Worm (Caenorhabditis elegans) whole organism, L2 larva: ENCODE data around the gene F40F11.3.

Experiments used
- C34F6.9 ChIP-seq: fragments of 150-350 bp; optimal IDR thresholded peaks from 2 replicates; lab custom pipeline; 2014; ENCODE audit warnings: missing biosample characterization, missing genetic modification characterization
- F13H6.1 ChIP-seq: sonication (generic microtip); optimal IDR thresholded peaks from 2 replicates; lab custom pipeline; 2016; ENCODE audit warnings: missing genetic modification characterization, missing compliant biosample characterization
- R02D3.7 ChIP-seq: fragments of 150-350 bp; optimal IDR thresholded peaks from 2 replicates; lab custom pipeline; 2014; ENCODE audit warnings: missing biosample characterization, missing genetic modification characterization
- Y55F3AM.14 ChIP-seq: fragments of 200-800 bp; sonication (Bioruptor generic); optimal IDR thresholded peaks from 2 replicates; lab custom pipeline; 2018; ENCODE audit warnings: mild to moderate bottlenecking, missing genetic modification characterization, missing compliant biosample characterization
- ZK546.5 ChIP-seq: sonication (generic microtip); optimal IDR thresholded peaks from 2 replicates; lab custom pipeline; 2017; ENCODE audit warnings: missing biosample characterization, missing genetic modification characterization
- alr-1 ChIP-seq: fragments of 150-350 bp; optimal IDR thresholded peaks from 2 replicates; lab custom pipeline; 2014; ENCODE audit warnings: missing biosample characterization, missing genetic modification characterization
- aly-2 ChIP-seq: fragments of 150-350 bp; optimal IDR thresholded peaks from 2 replicates; lab custom pipeline; 2014; ENCODE audit warnings: missing biosample characterization, missing genetic modification characterization
- ama-1 ChIP-seq: fragments of 150-350 bp; optimal IDR thresholded peaks from 2 replicates; lab custom pipeline; 2018; ENCODE audit warnings: inconsistent platforms
- blmp-1 ChIP-seq: sonication (generic microtip); optimal IDR thresholded peaks from 2 replicates; lab custom pipeline; 2017; ENCODE audit warnings: missing genetic modification characterization, mild to moderate bottlenecking, missing compliant biosample characterization, antibody characterized with exemption, moderate library complexity; ENCODE audit not compliant: insufficient read depth
- ceh-16 ChIP-seq: fragments of 150-350 bp; optimal IDR thresholded peaks from 2 replicates; lab custom pipeline; 2014; ENCODE audit warnings: missing biosample characterization, missing genetic modification characterization
- ceh-82 ChIP-seq: fragments of 150-350 bp; optimal IDR thresholded peaks from 2 replicates; lab custom pipeline; 2014; ENCODE audit warnings: missing biosample characterization, missing genetic modification characterization
- crh-2 ChIP-seq: sonication (generic microtip); optimal IDR thresholded peaks from 2 replicates; lab custom pipeline; 2017; ENCODE audit warnings: missing biosample characterization, missing genetic modification characterization
- dmd-4 ChIP-seq: sonication (generic microtip); optimal IDR thresholded peaks from 2 replicates; lab custom pipeline; 2017; ENCODE audit warnings: missing biosample characterization, missing genetic modification characterization
- egl-27 ChIP-seq: sonication (generic microtip); optimal IDR thresholded peaks from 3 replicates; lab custom pipeline; 2017; ENCODE audit warnings: missing biosample characterization, missing genetic modification reagents, missing genetic modification characterization
- elt-1 ChIP-seq: fragments of 150-350 bp; optimal IDR thresholded peaks from 2 replicates; lab custom pipeline; 2014; ENCODE audit warnings: missing biosample characterization, missing genetic modification characterization
- elt-3 ChIP-seq: sonication (generic microtip); optimal IDR thresholded peaks from 2 replicates; lab custom pipeline; 2017; ENCODE audit warnings: missing biosample characterization, missing genetic modification characterization
- fos-1 ChIP-seq: fragments of 150-350 bp; optimal IDR thresholded peaks from 2 replicates; lab custom pipeline; 2014; ENCODE audit warnings: missing biosample characterization, missing genetic modification characterization
- gmeb-1 ChIP-seq: fragments of 150-350 bp; optimal IDR thresholded peaks from 2 replicates; lab custom pipeline; 2014; ENCODE audit warnings: missing biosample characterization, missing genetic modification characterization
- lin-11 ChIP-seq: fragments of 150-350 bp; sonication (generic microtip); optimal IDR thresholded peaks from 2 replicates; lab custom pipeline; 2014; ENCODE audit warnings: missing biosample characterization, missing genetic modification characterization, inconsistent platforms, mixed read lengths
- lin-13 ChIP-seq: fragments of 150-350 bp; optimal IDR thresholded peaks from 2 replicates; lab custom pipeline; 2014; ENCODE audit warnings: missing biosample characterization, missing genetic modification reagents, missing genetic modification characterization
- lin-39 ChIP-seq: fragments of 150-350 bp; optimal IDR thresholded peaks from 2 replicates; lab custom pipeline; 2014; ENCODE audit warnings: missing biosample characterization, missing genetic modification reagents, missing genetic modification characterization
- lsy-2 ChIP-seq, 2 experiments: fragments of 150-350 bp in 1 of 2; sonication (generic microtip) in 1 of 2; optimal IDR thresholded peaks; 2 replicates each; lab custom pipeline; 2014 to 2017; ENCODE audit warnings: missing biosample characterization in 2 of 2, missing genetic modification characterization in 2 of 2
- mab-5 ChIP-seq: fragments of 150-350 bp; optimal IDR thresholded peaks from 2 replicates; lab custom pipeline; 2014; ENCODE audit warnings: missing biosample characterization, missing genetic modification characterization
- mbf-1 ChIP-seq: sonication (generic microtip); optimal IDR thresholded peaks from 2 replicates; lab custom pipeline; 2017; ENCODE audit warnings: missing biosample characterization, missing genetic modification characterization
- mdl-1 ChIP-seq, 2 experiments: fragments of 150-350 bp in 1 of 2; sonication (generic microtip) in 1 of 2; optimal IDR thresholded peaks; 2 replicates each; lab custom pipeline; 2017; ENCODE audit warnings: missing biosample characterization in 2 of 2, missing genetic modification characterization in 2 of 2
- nhr-10 ChIP-seq: sonication (generic microtip); optimal IDR thresholded peaks from 2 replicates; lab custom pipeline; 2017; ENCODE audit warnings: missing biosample characterization, missing genetic modification characterization
- nhr-11 ChIP-seq: fragments of 150-350 bp; optimal IDR thresholded peaks from 2 replicates; lab custom pipeline; 2014; ENCODE audit warnings: missing biosample characterization, missing genetic modification characterization
- nhr-12 ChIP-seq: fragments of 150-350 bp; optimal IDR thresholded peaks from 2 replicates; lab custom pipeline; 2014; ENCODE audit warnings: missing biosample characterization, missing genetic modification characterization
- nhr-129 ChIP-seq: fragments of 150-350 bp; optimal IDR thresholded peaks from 2 replicates; lab custom pipeline; 2014; ENCODE audit warnings: missing biosample characterization, missing genetic modification characterization
- nhr-21 ChIP-seq: fragments of 150-350 bp; optimal IDR thresholded peaks from 2 replicates; lab custom pipeline; 2014; ENCODE audit warnings: missing biosample characterization, missing genetic modification characterization
- nhr-23 ChIP-seq: fragments of 150-350 bp; optimal IDR thresholded peaks from 2 replicates; lab custom pipeline; 2014; ENCODE audit warnings: missing biosample characterization, missing genetic modification reagents, missing genetic modification characterization
- nhr-237 ChIP-seq: fragments of 150-350 bp; optimal IDR thresholded peaks from 2 replicates; lab custom pipeline; 2014; ENCODE audit warnings: missing biosample characterization, missing genetic modification characterization
- nhr-25 ChIP-seq: fragments of 150-350 bp; sonication (generic microtip); optimal IDR thresholded peaks from 3 replicates; lab custom pipeline; 2014; ENCODE audit warnings: missing biosample characterization, missing genetic modification characterization
- nhr-6 ChIP-seq: fragments of 150-350 bp; optimal IDR thresholded peaks from 2 replicates; lab custom pipeline; 2014; ENCODE audit warnings: missing biosample characterization, missing genetic modification characterization
- nhr-77 ChIP-seq: fragments of 150-350 bp; optimal IDR thresholded peaks from 2 replicates; lab custom pipeline; 2014; ENCODE audit warnings: missing biosample characterization, missing genetic modification characterization
- peb-1 ChIP-seq: fragments of 150-350 bp; optimal IDR thresholded peaks from 2 replicates; lab custom pipeline; 2014; ENCODE audit warnings: missing biosample characterization, missing genetic modification characterization
- sem-4 ChIP-seq: fragments of 150-350 bp; optimal IDR thresholded peaks from 2 replicates; lab custom pipeline; 2014; ENCODE audit warnings: missing biosample characterization, missing genetic modification reagents, missing genetic modification characterization
- skn-1 ChIP-seq: sonication (generic microtip); optimal IDR thresholded peaks from 2 replicates; lab custom pipeline; 2017; ENCODE audit warnings: missing biosample characterization, missing genetic modification characterization
- sma-3 ChIP-seq: sonication (generic microtip); optimal IDR thresholded peaks from 2 replicates; lab custom pipeline; 2016; ENCODE audit warnings: missing genetic modification reagents, missing genetic modification characterization, missing compliant biosample characterization
- sma-9 ChIP-seq, 2 experiments: fragments of 150-350 bp in 1 of 2; sonication (generic microtip) in 1 of 2; optimal IDR thresholded peaks; 2 replicates each; lab custom pipeline; 2014 to 2016; ENCODE audit warnings: missing genetic modification characterization in 2 of 2, mild to moderate bottlenecking in 1 of 2, missing biosample characterization in 1 of 2, missing compliant biosample characterization in 1 of 2, missing genetic modification reagents in 1 of 2, moderate library complexity in 1 of 2
- snpc-4 ChIP-seq: fragments of 150-350 bp; optimal IDR thresholded peaks from 2 replicates; lab custom pipeline; 2014; ENCODE audit warnings: missing biosample characterization, missing genetic modification characterization
- unc-39 ChIP-seq: fragments of 150-350 bp; optimal IDR thresholded peaks from 2 replicates; lab custom pipeline; 2014; ENCODE audit warnings: missing biosample characterization, missing genetic modification characterization
- unc-55 ChIP-seq: fragments of 150-350 bp; sonication (generic microtip); optimal IDR thresholded peaks from 3 replicates; lab custom pipeline; 2014; ENCODE audit warnings: missing biosample characterization, missing genetic modification reagents, missing genetic modification characterization
- unc-62 ChIP-seq: fragments of 150-350 bp; optimal IDR thresholded peaks from 2 replicates; lab custom pipeline; 2014; ENCODE audit warnings: missing biosample characterization, missing genetic modification reagents, missing genetic modification characterization
- zag-1 ChIP-seq: fragments of 150-350 bp; optimal IDR thresholded peaks from 2 replicates; lab custom pipeline; 2014; ENCODE audit warnings: missing biosample characterization, missing genetic modification characterization
- ztf-1 ChIP-seq: fragments of 200-800 bp; sonication (Bioruptor generic); conservative IDR thresholded peaks from 2 replicates; pipeline ENCODE4 v1.3.6; 2022; ENCODE audit warnings: missing genetic modification characterization, missing compliant biosample characterization
- ztf-11 ChIP-seq: sonication (generic microtip); optimal IDR thresholded peaks from 2 replicates; lab custom pipeline; 2017; ENCODE audit warnings: missing biosample characterization, missing genetic modification characterization
- ztf-4 ChIP-seq: fragments of 150-350 bp; optimal IDR thresholded peaks from 2 replicates; lab custom pipeline; 2014; ENCODE audit warnings: missing biosample characterization, missing genetic modification characterization

Gene F40F11.3

DNA sequence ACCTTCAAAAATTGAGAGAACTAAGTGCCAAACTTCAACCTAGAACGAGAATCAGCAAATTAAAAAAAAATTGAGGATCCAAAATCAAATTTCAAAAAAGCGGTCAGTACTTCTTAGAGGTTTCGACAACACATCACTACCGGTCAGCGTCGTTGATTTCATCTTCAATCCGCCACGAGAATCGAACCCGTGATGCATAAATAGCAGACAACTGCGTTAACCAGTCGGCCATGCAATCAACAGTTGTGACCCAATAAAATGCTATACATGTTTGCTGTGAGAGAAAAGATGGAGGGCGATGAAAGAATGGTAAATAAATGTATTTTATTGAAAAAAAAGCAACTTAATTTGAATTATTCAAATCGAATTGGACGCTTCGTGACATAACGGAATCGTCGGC, 44.1 kb downstream of the F40F11.3 start:
- no peak for TF ChIP-seq nhr-12
- peak; percentile 39 for TF ChIP-seq sem-4 (tag; lab: Kevin White, UChicago)
- peak; percentile 63 for TF ChIP-seq nhr-6 (tag; lab: Kevin White, UChicago)
- no peak for TF ChIP-seq egl-27
- no peak for TF ChIP-seq zag-1 (tag; lab: Kevin White, UChicago)
- TF ChIP-seq elt-3: no peak
- TF ChIP-seq elt-1 (tag; lab: Kevin White, UChicago): no peak
- peak; percentile 58 to 80 for TF ChIP-seq lsy-2 (tag; optimal IDR thresholded peaks at IDR 0.05; lab: Kevin White, UChicago)
- TF ChIP-seq unc-62 (GFP tag; lab: Kevin White, UChicago): no peak
- TF ChIP-seq R02D3.7 (tag; lab: Kevin White, UChicago): peak; percentile 5
- no peak for TF ChIP-seq nhr-77 (tag; lab: Kevin White, UChicago)
- TF ChIP-seq nhr-10 (tag; lab: Kevin White, UChicago): no peak
- TF ChIP-seq ztf-1 (GFP tag; lab: Robert Waterston, UW): no peak
- TF ChIP-seq gmeb-1: peak; percentile 78
- peak; percentile 60 for TF ChIP-seq Y55F3AM.14 (GFP tag; lab: Kevin White, UChicago)
- no peak for TF ChIP-seq nhr-23 (tag; lab: Kevin White, UChicago)
- peak; percentile 76 for TF ChIP-seq C34F6.9 (tag; lab: Kevin White, UChicago)
- TF ChIP-seq ceh-16 (tag; lab: Kevin White, UChicago): no peak
- TF ChIP-seq fos-1 (tag; lab: Kevin White, UChicago): peak; percentile 84
- no peak for TF ChIP-seq dmd-4 (tag; lab: Kevin White, UChicago)
- no peak for TF ChIP-seq aly-2 (tag; lab: Kevin White, UChicago)
- no peak for TF ChIP-seq lin-39
- TF ChIP-seq unc-39: no peak
- no peak for TF ChIP-seq mab-5
- no peak for TF ChIP-seq ceh-82
- TF ChIP-seq lin-13 (GFP tag; lab: Kevin White, UChicago): peak; percentile 53
- no peak for TF ChIP-seq ztf-11 (tag; lab: Kevin White, UChicago)
- TF ChIP-seq blmp-1 (tag; lab: Kevin White, UChicago): peak; percentile 2
- peak; percentile 74 for TF ChIP-seq sma-9 (GFP tag; optimal IDR thresholded peaks at IDR 0.05; lab: Kevin White, UChicago)
- no peak for TF ChIP-seq sma-9 (tag; optimal IDR thresholded peaks at IDR 0.05; lab: Kevin White, UChicago)
- no peak for TF ChIP-seq alr-1 (tag; lab: Kevin White, UChicago)
- TF ChIP-seq crh-2 (tag; lab: Kevin White, UChicago): peak; percentile 80
- peak; percentile 75 for TF ChIP-seq sma-3 (GFP tag; lab: Kevin White, UChicago)
- no peak for TF ChIP-seq unc-55 (GFP tag; lab: Kevin White, UChicago)
- peak; percentile 45 for TF ChIP-seq lin-11
- TF ChIP-seq mbf-1: no peak
- peak; percentile 33 for TF ChIP-seq nhr-21
- peak; percentile 36 for TF ChIP-seq nhr-11
- no peak for TF ChIP-seq nhr-25
- no peak for TF ChIP-seq nhr-237
- TF ChIP-seq ztf-4 (tag; lab: Kevin White, UChicago): no peak
- no peak for TF ChIP-seq F13H6.1 (tag; lab: Kevin White, UChicago)
- TF ChIP-seq nhr-129 (tag; lab: Kevin White, UChicago): peak; percentile 95
- no peak for TF ChIP-seq peb-1 (tag; lab: Kevin White, UChicago)
- TF ChIP-seq skn-1 (tag; lab: Kevin White, UChicago): no peak
- TF ChIP-seq snpc-4: no peak
- TF ChIP-seq mdl-1 (tag; optimal IDR thresholded peaks at IDR 0.05; lab: Kevin White, UChicago): peak in 1 of 2 experiments; percentile 38
- no peak for TF ChIP-seq ama-1 (lab: Kevin White, UChicago)
- no peak for TF ChIP-seq ZK546.5
